Fruit fly (Drosophila melanogaster) whole organism, adult: ENCODE measurements around the gene ome.

Experiments used
- CG11617 ChIP-seq: fragments of 200-800 bp; sonication (Bioruptor generic); optimal IDR thresholded peaks from 2 replicates; lab custom pipeline; 2017; ENCODE audit warnings: mild to moderate bottlenecking, missing biosample characterization, missing genetic modification reagents, missing genetic modification characterization
- CG12768 ChIP-seq: fragments of 200-800 bp; sonication (Bioruptor generic); optimal IDR thresholded peaks from 2 replicates; lab custom pipeline; 2017; ENCODE audit warnings: missing biosample characterization, missing genetic modification characterization, mild to moderate bottlenecking, moderate library complexity, missing genetic modification reagents
- CG14711 ChIP-seq: fragments of 200-800 bp; sonication (Bioruptor generic); optimal IDR thresholded peaks from 2 replicates; lab custom pipeline; 2018; ENCODE audit warnings: missing biosample characterization, mild to moderate bottlenecking, missing genetic modification characterization, moderate library complexity
- CG1620 ChIP-seq: fragments of 200-800 bp; sonication (Bioruptor generic); optimal IDR thresholded peaks from 2 replicates; lab custom pipeline; 2016; ENCODE audit warnings: missing biosample characterization, missing genetic modification characterization
- CG33017 ChIP-seq: fragments of 200-800 bp; sonication (Bioruptor generic); optimal IDR thresholded peaks from 2 replicates; lab custom pipeline; 2018; ENCODE audit warnings: missing biosample characterization, mild to moderate bottlenecking, missing genetic modification characterization, moderate library complexity
- CG5204 ChIP-seq: fragments of 200-800 bp; sonication (Bioruptor generic); optimal IDR thresholded peaks from 2 replicates; lab custom pipeline; 2016; ENCODE audit warnings: missing biosample characterization, missing genetic modification characterization
- CG7045 ChIP-seq: fragments of 200-800 bp; sonication (Bioruptor generic); optimal IDR thresholded peaks from 2 replicates; lab custom pipeline; 2017; ENCODE audit warnings: missing biosample characterization, mild to moderate bottlenecking, missing genetic modification characterization
- CG7101 ChIP-seq: fragments of 200-800 bp; sonication (Bioruptor generic); optimal IDR thresholded peaks from 2 replicates; lab custom pipeline; 2018; ENCODE audit warnings: missing biosample characterization, mild to moderate bottlenecking, missing genetic modification characterization, moderate library complexity
- Clk ChIP-seq: fragments of 200-800 bp; sonication (Bioruptor generic); optimal IDR thresholded peaks from 2 replicates; lab custom pipeline; 2017; ENCODE audit warnings: missing biosample characterization, missing genetic modification characterization
- Crg-1 ChIP-seq: fragments of 200-800 bp; sonication (Bioruptor generic); optimal IDR thresholded peaks from 2 replicates; lab custom pipeline; 2016; ENCODE audit warnings: missing biosample characterization, missing genetic modification characterization
- Hr96 ChIP-seq: fragments of 200-800 bp; sonication (Bioruptor generic); optimal IDR thresholded peaks from 2 replicates; lab custom pipeline; 2016; ENCODE audit warnings: missing biosample characterization, missing genetic modification characterization
- Mnt ChIP-seq: fragments of 200-800 bp; sonication (Bioruptor generic); optimal IDR thresholded peaks from 2 replicates; lab custom pipeline; 2016; ENCODE audit warnings: missing biosample characterization, mild to moderate bottlenecking, missing genetic modification characterization
- bab1 ChIP-seq: fragments of 200-800 bp; sonication (Bioruptor generic); optimal IDR thresholded peaks from 3 replicates; lab custom pipeline; 2019; ENCODE audit warnings: missing biosample characterization, mild to moderate bottlenecking, missing genetic modification characterization, moderate library complexity
- cic ChIP-seq: fragments of 200-800 bp; sonication (Bioruptor generic); optimal IDR thresholded peaks from 2 replicates; lab custom pipeline; 2017; ENCODE audit warnings: missing biosample characterization, mild to moderate bottlenecking, missing genetic modification characterization, moderate library complexity
- cnc ChIP-seq, 2 experiments: fragments of >200 bp; optimal IDR thresholded peaks; 2 replicates each; lab custom pipeline; 2017
- kay ChIP-seq: fragments of 200-800 bp; sonication (Bioruptor generic); peaks from one replicate; lab custom pipeline; 2016; ENCODE audit warnings: missing biosample characterization, missing genetic modification characterization, borderline replicate concordance
- ovo ChIP-seq: fragments of 200-800 bp; sonication (Bioruptor generic); optimal IDR thresholded peaks from 2 replicates; lab custom pipeline; 2016; ENCODE audit warnings: missing biosample characterization, missing genetic modification characterization
- pad ChIP-seq: fragments of 200-800 bp; sonication (Bioruptor generic); optimal IDR thresholded peaks from 3 replicates; lab custom pipeline; 2017; ENCODE audit warnings: missing biosample characterization, missing genetic modification characterization, mild to moderate bottlenecking, moderate library complexity, missing genetic modification reagents
- tj ChIP-seq: fragments of 200-800 bp; sonication (Bioruptor generic); optimal IDR thresholded peaks from 3 replicates; lab custom pipeline; 2017; ENCODE audit warnings: missing biosample characterization, mild to moderate bottlenecking, missing genetic modification characterization, moderate library complexity
- toe ChIP-seq: fragments of 200-800 bp; sonication (Bioruptor generic); optimal IDR thresholded peaks from 2 replicates; lab custom pipeline; 2016; ENCODE audit warnings: missing biosample characterization, missing genetic modification characterization

ome gene

dm6 chr3L:14779289-14779688 is 106.7 kb downstream of the ome start:
- TF ChIP-seq cic = peak; percentile 17
- no peak for TF ChIP-seq CG33017 (tag; lab: Kevin White, UChicago)

dm6 chr3L:14780187-14780586 is 107.5 kb downstream of the ome start:
- TF ChIP-seq CG33017 (tag; lab: Kevin White, UChicago) (peak; percentile 85), CG7101 (tag; lab: Kevin White, UChicago) (peak; percentile 84), Hr96 (no peak), CG11617 (peak; percentile 69), CG1620 (GFP tag; lab: Kevin White, UChicago) (peak; percentile 59), ovo (GFP tag; lab: Kevin White, UChicago) (peak; percentile 83), CG7045 (GFP tag; lab: Kevin White, UChicago) (peak; percentile 85), kay (GFP tag; lab: Kevin White, UChicago) (no peak), pad (GFP tag; lab: Kevin White, UChicago) (peak; percentile 55), cic (peak; percentile 97), Crg-1 (GFP tag; lab: Kevin White, UChicago) (peak; percentile 76), CG12768 (peak; percentile 93), CG14711 (tag; lab: Kevin White, UChicago) (peak; percentile 58), Clk (GFP tag; lab: Kevin White, UChicago) (peak; percentile 72), bab1 (peak; percentile 31), Mnt (GFP tag; lab: Kevin White, UChicago) (peak; percentile 76), cnc (optimal IDR thresholded peaks at IDR 0.05; lab: Kevin White, UChicago) (no peak), toe (GFP tag; lab: Kevin White, UChicago) (peak; percentile 41), tj (GFP tag; lab: Kevin White, UChicago) (peak; percentile 66), CG5204 (GFP tag; lab: Kevin White, UChicago) (no peak)

- TF ChIP-seq CG12768 (peak; percentile 20), Crg-1 (GFP tag; lab: Kevin White, UChicago) (peak; percentile 30), bab1 (peak; percentile 87), CG14711 (tag; lab: Kevin White, UChicago) (peak; percentile 5), CG7045 (GFP tag; lab: Kevin White, UChicago) (peak; percentile 48), cic (peak; percentile 28), Mnt (GFP tag; lab: Kevin White, UChicago) (no peak), kay (GFP tag; lab: Kevin White, UChicago) (no peak), tj (GFP tag; lab: Kevin White, UChicago) (peak; percentile 61), CG7101 (tag; lab: Kevin White, UChicago) (peak; percentile 8), CG11617 (peak; percentile 52), cnc (optimal IDR thresholded peaks at IDR 0.05; lab: Kevin White, UChicago) (no peak), Clk (GFP tag; lab: Kevin White, UChicago) (no peak), CG1620 (GFP tag; lab: Kevin White, UChicago) (no peak), toe (GFP tag; lab: Kevin White, UChicago) (no peak), CG33017 (tag; lab: Kevin White, UChicago) (no peak), Hr96 (no peak), ovo (GFP tag; lab: Kevin White, UChicago) (no peak), CG5204 (GFP tag; lab: Kevin White, UChicago) (no peak)
These were observed 108.6 kb downstream of the ome start for dm6 chr3L:14781082-14781862.

- TF ChIP-seq kay (GFP tag; lab: Kevin White, UChicago) (peak; percentile 66), CG7045 (GFP tag; lab: Kevin White, UChicago) (no peak), CG14711 (tag; lab: Kevin White, UChicago) (no peak), cic (no peak)
These were observed 109.2 kb downstream of the ome start for dm6 chr3L:14781863-14782218.

dm6 chr3L:14782626-14783362 is 110.2 kb downstream of the ome start:
- TF ChIP-seq toe (GFP tag; lab: Kevin White, UChicago) = no peak
- no peak for TF ChIP-seq Clk (GFP tag; lab: Kevin White, UChicago)
- peak; percentile 97 for TF ChIP-seq kay (GFP tag; lab: Kevin White, UChicago)
- no peak for TF ChIP-seq Mnt (GFP tag; lab: Kevin White, UChicago)
- no peak for TF ChIP-seq bab1
- TF ChIP-seq CG12768 = peak; percentile 28
- no peak for TF ChIP-seq Hr96
- peak; percentile 32 for TF ChIP-seq cic
- no peak for TF ChIP-seq CG7101 (tag; lab: Kevin White, UChicago)
- TF ChIP-seq ovo (GFP tag; lab: Kevin White, UChicago) = no peak
- TF ChIP-seq CG5204 (GFP tag; lab: Kevin White, UChicago) = no peak
- peak; percentile 43 for TF ChIP-seq tj (GFP tag; lab: Kevin White, UChicago)
- TF ChIP-seq CG33017 (tag; lab: Kevin White, UChicago) = no peak

dm6 chr3L:14783363-14783627 is 110.7 kb downstream of the ome start:
- TF ChIP-seq Mnt (GFP tag; lab: Kevin White, UChicago) (peak; percentile 17), CG33017 (tag; lab: Kevin White, UChicago) (peak; percentile 16), bab1 (no peak), CG7045 (GFP tag; lab: Kevin White, UChicago) (no peak), tj (GFP tag; lab: Kevin White, UChicago) (no peak), Crg-1 (GFP tag; lab: Kevin White, UChicago) (no peak), CG12768 (no peak), cnc (optimal IDR thresholded peaks at IDR 0.05; lab: Kevin White, UChicago) (no peak), toe (GFP tag; lab: Kevin White, UChicago) (no peak), CG11617 (no peak), pad (GFP tag; lab: Kevin White, UChicago) (no peak), CG1620 (GFP tag; lab: Kevin White, UChicago) (no peak), cic (peak; percentile 79), CG7101 (tag; lab: Kevin White, UChicago) (no peak), CG5204 (GFP tag; lab: Kevin White, UChicago) (no peak)
